Worm (Caenorhabditis elegans) whole organism, mixed stage, embryonic: ENCODE results near the gene clec-72.

Experiments
- M03D4.4 ChIP-seq: sonication (generic microtip); optimal IDR thresholded peaks from 2 replicates; lab custom pipeline; 2017; ENCODE audit warnings: mild to moderate bottlenecking, missing genetic modification characterization, missing compliant biosample characterization
- bed-3 ChIP-seq: fragments of 200-800 bp; sonication (Bioruptor generic); optimal IDR thresholded peaks from 3 replicates; lab custom pipeline; 2018; ENCODE audit warnings: mild to moderate bottlenecking, missing genetic modification characterization, moderate library complexity, missing compliant biosample characterization
- blmp-1 ChIP-seq: fragments of 150-350 bp; optimal IDR thresholded peaks from 2 replicates; lab custom pipeline; 2014; ENCODE audit warnings: missing biosample characterization, missing genetic modification characterization
- ceh-39 ChIP-seq: fragments of 150-350 bp; optimal IDR thresholded peaks from 2 replicates; lab custom pipeline; 2014; ENCODE audit warnings: missing biosample characterization, missing genetic modification characterization
- ceh-83 ChIP-seq: fragments of 200-800 bp; sonication (Bioruptor generic); optimal IDR thresholded peaks from 2 replicates; lab custom pipeline; 2018; ENCODE audit warnings: mild to moderate bottlenecking, missing genetic modification characterization, missing compliant biosample characterization
- cnd-1 ChIP-seq: fragments of 200-800 bp; sonication (Bioruptor generic); optimal IDR thresholded peaks from 2 replicates; lab custom pipeline; 2018; ENCODE audit warnings: mild to moderate bottlenecking, missing genetic modification characterization, missing compliant biosample characterization
- drap-1 ChIP-seq: fragments of 200-800 bp; sonication (Bioruptor generic); optimal IDR thresholded peaks from 3 replicates; lab custom pipeline; 2018; ENCODE audit warnings: mild to moderate bottlenecking, missing genetic modification characterization, missing compliant biosample characterization
- elt-1 ChIP-seq: sonication (generic microtip); optimal IDR thresholded peaks from 2 replicates; lab custom pipeline; 2017; ENCODE audit warnings: missing genetic modification characterization, mild to moderate bottlenecking, missing compliant biosample characterization, antibody characterized with exemption, moderate library complexity, borderline replicate concordance; ENCODE audit not compliant: insufficient read depth
- elt-3 ChIP-seq: fragments of 150-350 bp; optimal IDR thresholded peaks from 2 replicates; lab custom pipeline; 2014; ENCODE audit warnings: missing biosample characterization, missing genetic modification characterization
- flh-1 ChIP-seq: fragments of 200-800 bp; sonication (Bioruptor generic); optimal IDR thresholded peaks from 2 replicates; lab custom pipeline; 2018; ENCODE audit warnings: mild to moderate bottlenecking, missing genetic modification characterization, moderate library complexity, missing compliant biosample characterization
- hlh-1 ChIP-seq: fragments of 150-350 bp; optimal IDR thresholded peaks from 2 replicates; lab custom pipeline; 2014; ENCODE audit warnings: missing biosample characterization, missing genetic modification reagents, missing genetic modification characterization
- lin-13 ChIP-seq: fragments of 150-350 bp; optimal IDR thresholded peaks from 2 replicates; lab custom pipeline; 2014; ENCODE audit warnings: missing biosample characterization, missing genetic modification characterization
- lin-32 ChIP-seq: fragments of 200-800 bp; sonication (Bioruptor generic); optimal IDR thresholded peaks from 2 replicates; lab custom pipeline; 2018; ENCODE audit warnings: mild to moderate bottlenecking, missing genetic modification characterization, missing compliant biosample characterization
- lsy-2 ChIP-seq: fragments of 150-350 bp; optimal IDR thresholded peaks from 2 replicates; lab custom pipeline; 2014; ENCODE audit warnings: missing biosample characterization, missing genetic modification characterization
- mep-1 ChIP-seq: fragments of 150-350 bp; optimal IDR thresholded peaks from 2 replicates; lab custom pipeline; 2017; ENCODE audit warnings: missing biosample characterization, missing genetic modification reagents, missing genetic modification characterization, inconsistent platforms
- mls-2 ChIP-seq: sonication (generic microtip); optimal IDR thresholded peaks from 2 replicates; lab custom pipeline; 2016; ENCODE audit warnings: mild to moderate bottlenecking, missing genetic modification characterization, moderate library complexity, missing compliant biosample characterization
- nhr-12 ChIP-seq: fragments of 150-350 bp; optimal IDR thresholded peaks from 2 replicates; lab custom pipeline; 2014; ENCODE audit warnings: missing biosample characterization, missing genetic modification characterization
- nhr-2 ChIP-seq: fragments of 150-350 bp; optimal IDR thresholded peaks from 2 replicates; lab custom pipeline; 2014; ENCODE audit warnings: missing biosample characterization, missing genetic modification characterization
- nhr-237 ChIP-seq: fragments of 150-350 bp; optimal IDR thresholded peaks from 2 replicates; lab custom pipeline; 2014; ENCODE audit warnings: missing biosample characterization, missing genetic modification characterization
- nhr-76 ChIP-seq: sonication (generic microtip); optimal IDR thresholded peaks from 2 replicates; lab custom pipeline; 2017; ENCODE audit warnings: missing biosample characterization, missing genetic modification characterization
- pha-4 ChIP-seq: fragments of 150-350 bp; optimal IDR thresholded peaks from 2 replicates; lab custom pipeline; 2018; ENCODE audit warnings: missing biosample characterization, missing genetic modification reagents, missing genetic modification characterization
- sem-2 ChIP-seq: fragments of 200-800 bp; sonication (Bioruptor generic); optimal IDR thresholded peaks from 2 replicates; lab custom pipeline; 2018; ENCODE audit warnings: mild to moderate bottlenecking, missing genetic modification characterization, missing compliant biosample characterization
- snpc-4 ChIP-seq: fragments of 150-350 bp; optimal IDR thresholded peaks from 2 replicates; lab custom pipeline; 2014; ENCODE audit warnings: missing biosample characterization, missing genetic modification characterization
- sptf-1 ChIP-seq: sonication (generic microtip); optimal IDR thresholded peaks from 2 replicates; lab custom pipeline; 2017; ENCODE audit warnings: mild to moderate bottlenecking, missing genetic modification characterization, moderate library complexity, missing compliant biosample characterization
- tbx-8 ChIP-seq: fragments of 200-800 bp; sonication (Bioruptor generic); optimal IDR thresholded peaks from 2 replicates; lab custom pipeline; 2018; ENCODE audit warnings: mild to moderate bottlenecking, missing genetic modification characterization, moderate library complexity, missing compliant biosample characterization
- unc-120 ChIP-seq: sonication (generic microtip); optimal IDR thresholded peaks from 2 replicates; lab custom pipeline; 2017; ENCODE audit warnings: missing genetic modification characterization, missing compliant biosample characterization; ENCODE audit not compliant: poor library complexity, severe bottlenecking
- unc-39 ChIP-seq: fragments of 150-350 bp; optimal IDR thresholded peaks from 2 replicates; lab custom pipeline; 2014; ENCODE audit warnings: missing biosample characterization, missing genetic modification characterization
- unc-62 ChIP-seq: fragments of 150-350 bp; optimal IDR thresholded peaks from 2 replicates; lab custom pipeline; 2014; ENCODE audit warnings: missing biosample characterization, missing genetic modification reagents, missing genetic modification characterization
- zip-8 ChIP-seq: fragments of 150-350 bp; optimal IDR thresholded peaks from 2 replicates; lab custom pipeline; 2014; ENCODE audit warnings: missing biosample characterization, missing genetic modification characterization

The clec-72 gene

ce11 chrIV:3988638-3989152 is 44.1 kb downstream of the clec-72 start, which contains the start of gene clec-78:
TSS of gene clec-78 (plus strand) at chrIV:3989102.
- TF ChIP-seq pha-4 (no peak), blmp-1 (tag; lab: Kevin White, UChicago) (no peak), bed-3 (no peak), lsy-2 (no peak), zip-8 (tag; lab: Kevin White, UChicago) (no peak), elt-1 (tag; lab: Kevin White, UChicago) (no peak), M03D4.4 (tag; lab: Kevin White, UChicago) (no peak), snpc-4 (tag; lab: Kevin White, UChicago) (no peak), lin-32 (no peak), mep-1 (no peak), elt-3 (tag; lab: Kevin White, UChicago) (no peak)

- no peak for TF ChIP-seq M03D4.4 (tag; lab: Kevin White, UChicago)
- no peak for TF ChIP-seq ceh-39 (tag; lab: Kevin White, UChicago)
- no peak for TF ChIP-seq nhr-12 (tag; lab: Kevin White, UChicago)
- no peak for TF ChIP-seq nhr-76 (tag; lab: Kevin White, UChicago)
- no peak for TF ChIP-seq ceh-83 (GFP tag; lab: Kevin White, UChicago)
- no peak for TF ChIP-seq lin-13 (tag; lab: Kevin White, UChicago)
- TF ChIP-seq mls-2 (tag; lab: Kevin White, UChicago): no peak
- no peak for TF ChIP-seq sptf-1
- TF ChIP-seq nhr-2: no peak
- TF ChIP-seq elt-1 (tag; lab: Kevin White, UChicago): no peak
- no peak for TF ChIP-seq unc-62 (GFP tag; lab: Kevin White, UChicago)
- no peak for TF ChIP-seq nhr-237 (tag; lab: Kevin White, UChicago)
- TF ChIP-seq drap-1 (GFP tag; lab: Kevin White, UChicago): no peak
- no peak for TF ChIP-seq lsy-2
- no peak for TF ChIP-seq bed-3
- TF ChIP-seq lin-32: no peak
- no peak for TF ChIP-seq flh-1 (GFP tag; lab: Kevin White, UChicago)
Observed at ce11 chrIV:3993292-3993691, 48.7 kb downstream of the clec-72 start, which contains the start of gene F47C12.6. TSS of gene F47C12.6 (minus strand) at chrIV:3993392.

ce11 chrIV:3994318-3994717 is 49.7 kb downstream of the clec-72 start, which contains the start of gene F47C12.13:
TSS of gene F47C12.13 (minus strand) at chrIV:3994418.
- TF ChIP-seq sem-2 (GFP tag; lab: Kevin White, UChicago) (no peak), nhr-237 (tag; lab: Kevin White, UChicago) (no peak), bed-3 (no peak), cnd-1 (tag; lab: Kevin White, UChicago) (no peak), flh-1 (GFP tag; lab: Kevin White, UChicago) (no peak), snpc-4 (tag; lab: Kevin White, UChicago) (no peak), hlh-1 (tag; lab: Kevin White, UChicago) (no peak), unc-62 (GFP tag; lab: Kevin White, UChicago) (no peak), ceh-83 (GFP tag; lab: Kevin White, UChicago) (no peak), ceh-39 (tag; lab: Kevin White, UChicago) (no peak), M03D4.4 (tag; lab: Kevin White, UChicago) (no peak), mep-1 (no peak), sptf-1 (no peak), lin-32 (no peak), elt-1 (tag; lab: Kevin White, UChicago) (no peak), nhr-2 (no peak), lin-13 (tag; lab: Kevin White, UChicago) (no peak), unc-39 (tag; lab: Kevin White, UChicago) (no peak), lsy-2 (no peak)

ce11 chrIV:3995384-3995783 is 50.8 kb downstream of the clec-72 start, which contains the start of gene F47C12.7:
TSS of gene F47C12.7 (minus strand) at chrIV:3995484.
- TF ChIP-seq elt-3 (tag; lab: Kevin White, UChicago) (no peak), unc-62 (GFP tag; lab: Kevin White, UChicago) (no peak), tbx-8 (GFP tag; lab: Kevin White, UChicago) (no peak), unc-120 (tag; lab: Kevin White, UChicago) (no peak), unc-39 (tag; lab: Kevin White, UChicago) (no peak), drap-1 (GFP tag; lab: Kevin White, UChicago) (no peak)
